Fruit fly (Drosophila melanogaster) whole organism: ENCODE data around the gene CG32655.

Source experiments
- CG8478 ChIP-seq: fragments of >200 bp; optimal IDR thresholded peaks from 2 replicates; lab custom pipeline; 2018; ENCODE audit warnings: inconsistent platforms
- Dll ChIP-seq: fragments of >200 bp; optimal IDR thresholded peaks from 2 replicates; lab custom pipeline; 2017
- EcR ChIP-seq, 2 experiments: fragments of >200 bp; optimal IDR thresholded peaks; 2 replicates each; lab custom pipeline; 2017; ENCODE audit warnings: missing biosample characterization in 2 of 2, missing genetic modification characterization in 2 of 2, missing genetic modification reagents in 2 of 2
- pan ChIP-seq: fragments of >200 bp; optimal IDR thresholded peaks from 2 replicates; lab custom pipeline; 2017
- psq ChIP-seq: fragments of >200 bp; optimal IDR thresholded peaks from 2 replicates; lab custom pipeline; 2017
- usp ChIP-seq: fragments of >200 bp; optimal IDR thresholded peaks from 2 replicates; lab custom pipeline; 2017; ENCODE audit warnings: missing biosample characterization, missing genetic modification characterization, mixed read lengths

CG32655 gene

dm6 chrX:12235777-12236176, at the start of gene CG32655:
CG32655 (minus strand) TSS chrX:12235877.
- TF ChIP-seq CG8478 (lab: Kevin White, UChicago): no peak
- TF ChIP-seq Dll (lab: Kevin White, UChicago): no peak
- no peak for TF ChIP-seq pan
- TF ChIP-seq EcR (GFP tag; optimal IDR thresholded peaks at IDR 0.05; lab: Kevin White, UChicago): no peak
- TF ChIP-seq psq (lab: Kevin White, UChicago): no peak
- no peak for TF ChIP-seq usp (GFP tag; lab: Kevin White, UChicago)

dm6 chrX:12276663-12277062, 41.0 kb upstream of the CG32655 start:
- TF ChIP-seq psq (lab: Kevin White, UChicago) (no peak), pan (no peak), usp (GFP tag; lab: Kevin White, UChicago) (no peak), Dll (lab: Kevin White, UChicago) (no peak), CG8478 (lab: Kevin White, UChicago) (no peak), EcR (GFP tag; optimal IDR thresholded peaks at IDR 0.05; lab: Kevin White, UChicago) (no peak)

- TF ChIP-seq EcR (GFP tag; optimal IDR thresholded peaks at IDR 0.05; lab: Kevin White, UChicago) (no peak), CG8478 (lab: Kevin White, UChicago) (no peak), pan (no peak), psq (lab: Kevin White, UChicago) (no peak), Dll (lab: Kevin White, UChicago) (no peak), usp (GFP tag; lab: Kevin White, UChicago) (no peak)
Observed at dm6 chrX:12274335-12274734, 38.7 kb upstream of the CG32655 start, which contains the start of gene CG45603. CG45603 (plus strand) TSS chrX:12274635.

- no peak for TF ChIP-seq Dll (lab: Kevin White, UChicago)
Observed at dm6 chrX:12273900-12274299, 38.2 kb upstream of the CG32655 start.

- TF ChIP-seq EcR (GFP tag; optimal IDR thresholded peaks at IDR 0.05; lab: Kevin White, UChicago) (no peak), pan (no peak), CG8478 (lab: Kevin White, UChicago) (no peak), Dll (lab: Kevin White, UChicago) (no peak), psq (lab: Kevin White, UChicago) (no peak), usp (GFP tag; lab: Kevin White, UChicago) (no peak)
Observed at dm6 chrX:12268191-12268590, 32.5 kb upstream of the CG32655 start.

dm6 chrX:12266012-12266411, 30.3 kb upstream of the CG32655 start:
- no peak for TF ChIP-seq Dll (lab: Kevin White, UChicago)
- no peak for TF ChIP-seq psq (lab: Kevin White, UChicago)
- TF ChIP-seq CG8478 (lab: Kevin White, UChicago): no peak
- no peak for TF ChIP-seq EcR (GFP tag; optimal IDR thresholded peaks at IDR 0.05; lab: Kevin White, UChicago)

dm6 chrX:12260788-12261187, 25.1 kb upstream of the CG32655 start:
- TF ChIP-seq Dll (lab: Kevin White, UChicago) (no peak), psq (lab: Kevin White, UChicago) (no peak), pan (no peak), CG8478 (lab: Kevin White, UChicago) (no peak), EcR (GFP tag; optimal IDR thresholded peaks at IDR 0.05; lab: Kevin White, UChicago) (no peak), usp (GFP tag; lab: Kevin White, UChicago) (no peak)

- TF ChIP-seq EcR (GFP tag; optimal IDR thresholded peaks at IDR 0.05; lab: Kevin White, UChicago) (no peak), CG8478 (lab: Kevin White, UChicago) (no peak), psq (lab: Kevin White, UChicago) (no peak), usp (GFP tag; lab: Kevin White, UChicago) (no peak), Dll (lab: Kevin White, UChicago) (no peak), pan (no peak)
Observed at dm6 chrX:12259436-12259835, 23.8 kb upstream of the CG32655 start.

dm6 chrX:12258928-12259327, 23.3 kb upstream of the CG32655 start:
- TF ChIP-seq CG8478 (lab: Kevin White, UChicago): no peak
- no peak for TF ChIP-seq Dll (lab: Kevin White, UChicago)
- no peak for TF ChIP-seq usp (GFP tag; lab: Kevin White, UChicago)
- no peak for TF ChIP-seq pan
- TF ChIP-seq EcR (GFP tag; optimal IDR thresholded peaks at IDR 0.05; lab: Kevin White, UChicago): no peak
- TF ChIP-seq psq (lab: Kevin White, UChicago): no peak

dm6 chrX:12248836-12249235, 13.2 kb upstream of the CG32655 start:
- TF ChIP-seq psq (lab: Kevin White, UChicago) (no peak), pan (no peak), Dll (lab: Kevin White, UChicago) (no peak), CG8478 (lab: Kevin White, UChicago) (no peak), EcR (GFP tag; optimal IDR thresholded peaks at IDR 0.05; lab: Kevin White, UChicago) (no peak), usp (GFP tag; lab: Kevin White, UChicago) (no peak)

- TF ChIP-seq Dll (lab: Kevin White, UChicago): no peak
- no peak for TF ChIP-seq usp (GFP tag; lab: Kevin White, UChicago)
- no peak for TF ChIP-seq psq (lab: Kevin White, UChicago)
- no peak for TF ChIP-seq pan
Observed at dm6 chrX:12248049-12248448, 12.4 kb upstream of the CG32655 start.

dm6 chrX:12246285-12246684, 10.6 kb upstream of the CG32655 start:
- TF ChIP-seq Dll (lab: Kevin White, UChicago): no peak
- TF ChIP-seq psq (lab: Kevin White, UChicago): no peak
- TF ChIP-seq pan: no peak
- no peak for TF ChIP-seq usp (GFP tag; lab: Kevin White, UChicago)
- TF ChIP-seq CG8478 (lab: Kevin White, UChicago): no peak
- no peak for TF ChIP-seq EcR (GFP tag; optimal IDR thresholded peaks at IDR 0.05; lab: Kevin White, UChicago)

- TF ChIP-seq psq (lab: Kevin White, UChicago): no peak
- no peak for TF ChIP-seq CG8478 (lab: Kevin White, UChicago)
- no peak for TF ChIP-seq Dll (lab: Kevin White, UChicago)
- TF ChIP-seq usp (GFP tag; lab: Kevin White, UChicago): no peak
- no peak for TF ChIP-seq pan
- no peak for TF ChIP-seq EcR (GFP tag; optimal IDR thresholded peaks at IDR 0.05; lab: Kevin White, UChicago)
Observed at dm6 chrX:12245622-12246021, 9.9 kb upstream of the CG32655 start.
